Fruit fly (Drosophila melanogaster) whole organism, embryonic: ENCODE data around the gene wuho.

Experiments
- Atf-2 ChIP-seq: fragments of 200-800 bp; sonication (Bioruptor generic); optimal IDR thresholded peaks from 2 replicates; lab custom pipeline; 2016; ENCODE audit warnings: missing biosample characterization, missing genetic modification characterization
- CG10209 ChIP-seq: fragments of 200-800 bp; sonication (Bioruptor generic); optimal IDR thresholded peaks from 3 replicates; lab custom pipeline; 2017; ENCODE audit warnings: missing biosample characterization, mild to moderate bottlenecking, missing genetic modification characterization, missing genetic modification reagents
- CG1024 ChIP-seq: fragments of 200-800 bp; sonication (Bioruptor generic); IDR thresholded peaks from 2 replicates; pipeline ENCODE4 v1.3.6; 2022; ENCODE audit warnings: missing biosample characterization, missing genetic modification characterization
- CG10654 ChIP-seq: fragments of 200-800 bp; sonication (Bioruptor generic); optimal IDR thresholded peaks from 2 replicates; lab custom pipeline; 2016; ENCODE audit warnings: missing biosample characterization, missing genetic modification characterization
- CG11695 ChIP-seq: fragments of 200-800 bp; sonication (Bioruptor generic); IDR thresholded peaks from 3 replicates; pipeline ENCODE4 v1.3.6; 2022; ENCODE audit warnings: missing biosample characterization, missing genetic modification characterization
- CG16813 ChIP-seq: fragments of 200-800 bp; sonication (Bioruptor generic); IDR thresholded peaks from 3 replicates; pipeline ENCODE4 v1.3.6; 2022; ENCODE audit warnings: missing biosample characterization, missing genetic modification characterization; ENCODE audit not compliant: partially characterized antibody
- CG17186 ChIP-seq: fragments of 200-800 bp; sonication (Bioruptor generic); optimal IDR thresholded peaks from 3 replicates; lab custom pipeline; 2017; ENCODE audit warnings: missing biosample characterization, missing genetic modification reagents, missing genetic modification characterization
- CG17328 ChIP-seq: fragments of 200-800 bp; sonication (Bioruptor generic); IDR thresholded peaks from 2 replicates; pipeline ENCODE4 v1.3.6; 2022; ENCODE audit warnings: missing biosample characterization, missing genetic modification characterization
- CG17612 ChIP-seq: fragments of 200-800 bp; sonication (Bioruptor generic); IDR thresholded peaks from 2 replicates; pipeline ENCODE4 v1.3.6; 2022; ENCODE audit warnings: missing biosample characterization, missing genetic modification characterization
- CG18476 ChIP-seq: fragments of 200-800 bp; sonication (Bioruptor generic); optimal IDR thresholded peaks from 2 replicates; lab custom pipeline; 2016; ENCODE audit warnings: missing biosample characterization, mild to moderate bottlenecking, missing genetic modification characterization
- CG31388 ChIP-seq: fragments of 200-800 bp; sonication (Bioruptor generic); optimal IDR thresholded peaks from 2 replicates; lab custom pipeline; 2016; ENCODE audit warnings: missing biosample characterization, missing genetic modification characterization
- CG3995 ChIP-seq: fragments of 200-800 bp; sonication (Bioruptor generic); optimal IDR thresholded peaks from 3 replicates; lab custom pipeline; 2016; ENCODE audit warnings: missing biosample characterization, missing genetic modification characterization
- CG4424 ChIP-seq: fragments of 200-800 bp; sonication (Bioruptor generic); optimal IDR thresholded peaks from 3 replicates; lab custom pipeline; 2016; ENCODE audit warnings: missing biosample characterization, missing genetic modification characterization
- CG7963 ChIP-seq: fragments of 200-800 bp; sonication (Bioruptor generic); IDR thresholded peaks from 3 replicates; pipeline ENCODE4 v1.3.6; 2022; ENCODE audit warnings: missing biosample characterization, missing genetic modification characterization; ENCODE audit not compliant: partially characterized antibody
- CG8290 ChIP-seq, 3 experiments: fragments of 200-800 bp; sonication (Bioruptor generic); optimal IDR thresholded peaks; 2 replicates each; lab custom pipeline; 2016 to 2019; ENCODE audit warnings: missing biosample characterization in 3 of 3, missing genetic modification characterization in 3 of 3, mild to moderate bottlenecking in 2 of 3, moderate library complexity in 1 of 3
- CG8359 ChIP-seq: fragments of 200-800 bp; sonication (Bioruptor generic); optimal IDR thresholded peaks from 2 replicates; lab custom pipeline; 2017; ENCODE audit warnings: missing biosample characterization, mild to moderate bottlenecking, missing genetic modification characterization, borderline replicate concordance
- CG8924 ChIP-seq: fragments of 200-800 bp; optimal IDR thresholded peaks from 3 replicates; lab custom pipeline; 2019; ENCODE audit warnings: missing biosample characterization, mild to moderate bottlenecking, missing genetic modification characterization, moderate library complexity
- CHES-1-like ChIP-seq: fragments of 200-800 bp; sonication (Bioruptor generic); optimal IDR thresholded peaks from 2 replicates; lab custom pipeline; 2016; ENCODE audit warnings: missing biosample characterization, missing genetic modification characterization
- CrebB ChIP-seq: fragments of 200-800 bp; sonication (Bioruptor generic); optimal IDR thresholded peaks from 3 replicates; lab custom pipeline; 2018; ENCODE audit warnings: missing biosample characterization, mild to moderate bottlenecking, missing genetic modification characterization
- Deaf1 ChIP-seq: fragments of 200-800 bp; optimal IDR thresholded peaks from 3 replicates; lab custom pipeline; 2019; ENCODE audit warnings: missing biosample characterization, mild to moderate bottlenecking, missing genetic modification characterization, moderate library complexity
- Elba2 ChIP-seq: fragments of 200-800 bp; sonication (Bioruptor generic); optimal IDR thresholded peaks from 3 replicates; lab custom pipeline; 2016; ENCODE audit warnings: missing biosample characterization, missing genetic modification characterization
- Ets65A ChIP-seq: fragments of 200-800 bp; sonication (Bioruptor generic); peaks from one replicate; lab custom pipeline; 2016; ENCODE audit warnings: missing biosample characterization, missing genetic modification characterization
- GATAe ChIP-seq: fragments of 200-800 bp; sonication (Bioruptor generic); conservative IDR thresholded peaks from 2 replicates; pipeline ENCODE4 v1.3.6; 2022; ENCODE audit warnings: missing biosample characterization, missing genetic modification characterization
- Hmr ChIP-seq: fragments of 200-800 bp; sonication (Bioruptor generic); optimal IDR thresholded peaks from 3 replicates; lab custom pipeline; 2017; ENCODE audit warnings: mild to moderate bottlenecking, missing biosample characterization, missing genetic modification reagents, missing genetic modification characterization
- Hr39 ChIP-seq: fragments of >200 bp; optimal IDR thresholded peaks from 2 replicates; lab custom pipeline; 2017
- Hr78 ChIP-seq, 2 experiments: fragments of 200-800 bp in 1 of 2; fragments of >200 bp in 1 of 2; sonication (Bioruptor generic) in 1 of 2; optimal IDR thresholded peaks; 2 replicates each; lab custom pipeline; 2017 to 2019; ENCODE audit warnings: missing biosample characterization in 2 of 2, missing genetic modification characterization in 2 of 2, mild to moderate bottlenecking in 1 of 2, moderate library complexity in 1 of 2
- MBD-R2 ChIP-seq: fragments of 200-800 bp; sonication (Bioruptor generic); IDR thresholded peaks from 2 replicates; pipeline ENCODE4 v1.3.6; 2022; ENCODE audit warnings: missing biosample characterization, missing genetic modification characterization
- ash1 ChIP-seq: fragments of 200-800 bp; sonication (Bioruptor generic); optimal IDR thresholded peaks from 2 replicates; lab custom pipeline; 2018; ENCODE audit warnings: missing biosample characterization, mild to moderate bottlenecking, missing genetic modification characterization
- ato ChIP-seq: fragments of 200-800 bp; sonication (Bioruptor generic); IDR thresholded peaks from 2 replicates; pipeline ENCODE4 v1.3.6; 2022; ENCODE audit warnings: missing biosample characterization, missing genetic modification characterization; ENCODE audit not compliant: partially characterized antibody
- bbx ChIP-seq: fragments of 200-800 bp; sonication (Bioruptor generic); IDR thresholded peaks from 2 replicates; pipeline ENCODE4 v1.3.6; 2022; ENCODE audit warnings: missing biosample characterization, missing genetic modification characterization; ENCODE audit not compliant: partially characterized antibody
- bigmax ChIP-seq: fragments of 200-800 bp; sonication (Bioruptor generic); optimal IDR thresholded peaks from 2 replicates; lab custom pipeline; 2018; ENCODE audit warnings: missing biosample characterization, mild to moderate bottlenecking, missing genetic modification characterization
- chm ChIP-seq: fragments of 200-800 bp; sonication (Bioruptor generic); IDR thresholded peaks from 2 replicates; pipeline ENCODE4 v1.3.6; 2022; ENCODE audit warnings: missing biosample characterization, missing genetic modification characterization
- crp ChIP-seq, 2 experiments: fragments of 200-800 bp; sonication (Bioruptor generic); optimal IDR thresholded peaks; 2 replicates in 1 of 2; 3 replicates in 1 of 2; lab custom pipeline; 2017; ENCODE audit warnings: missing biosample characterization in 2 of 2, missing genetic modification characterization in 2 of 2, mild to moderate bottlenecking in 1 of 2, moderate library complexity in 1 of 2
- cwo ChIP-seq: fragments of 200-800 bp; sonication (Bioruptor generic); optimal IDR thresholded peaks from 3 replicates; lab custom pipeline; 2017; ENCODE audit warnings: missing biosample characterization, missing genetic modification characterization, mild to moderate bottlenecking, moderate library complexity, missing genetic modification reagents
- da ChIP-seq: fragments of 200-800 bp; sonication (Bioruptor generic); optimal IDR thresholded peaks from 2 replicates; lab custom pipeline; 2016; ENCODE audit warnings: missing biosample characterization, missing genetic modification characterization
- dm ChIP-seq: fragments of 200-800 bp; sonication (Bioruptor generic); optimal IDR thresholded peaks from 3 replicates; lab custom pipeline; 2016; ENCODE audit warnings: missing biosample characterization, missing genetic modification characterization
- gcm2 ChIP-seq: fragments of 200-800 bp; sonication (Bioruptor generic); optimal IDR thresholded peaks from 2 replicates; lab custom pipeline; 2016; ENCODE audit warnings: missing biosample characterization, missing genetic modification characterization
- gfzf ChIP-seq: fragments of 200-800 bp; sonication (Bioruptor generic); optimal IDR thresholded peaks from 2 replicates; lab custom pipeline; 2016; ENCODE audit warnings: missing biosample characterization, mild to moderate bottlenecking, missing genetic modification characterization, moderate library complexity
- knrl ChIP-seq: fragments of 200-800 bp; sonication (Bioruptor generic); IDR thresholded peaks from 3 replicates; pipeline ENCODE4 v1.3.6; 2022; ENCODE audit warnings: missing biosample characterization, missing genetic modification characterization; ENCODE audit not compliant: partially characterized antibody
- nau ChIP-seq: fragments of 200-800 bp; sonication (Bioruptor generic); optimal IDR thresholded peaks from 3 replicates; lab custom pipeline; 2017; ENCODE audit warnings: missing biosample characterization, mild to moderate bottlenecking, missing genetic modification characterization, missing genetic modification reagents
- p53 ChIP-seq: fragments of 200-800 bp; sonication (Bioruptor generic); optimal IDR thresholded peaks from 2 replicates; lab custom pipeline; 2016; ENCODE audit warnings: missing biosample characterization, missing genetic modification characterization
- pzg ChIP-seq: fragments of 200-800 bp; sonication (Bioruptor generic); optimal IDR thresholded peaks from 3 replicates; lab custom pipeline; 2018; ENCODE audit warnings: missing biosample characterization, mild to moderate bottlenecking, missing genetic modification characterization, moderate library complexity
- repo ChIP-seq: fragments of 200-800 bp; sonication (Bioruptor generic); optimal IDR thresholded peaks from 2 replicates; lab custom pipeline; 2016; ENCODE audit warnings: missing biosample characterization, missing genetic modification characterization
- shn ChIP-seq: fragments of 200-800 bp; sonication (Bioruptor generic); optimal IDR thresholded peaks from 3 replicates; lab custom pipeline; 2016; ENCODE audit warnings: missing biosample characterization, missing genetic modification characterization
- sim ChIP-seq: fragments of 200-800 bp; sonication (Bioruptor generic); IDR thresholded peaks from 2 replicates; pipeline ENCODE4 v1.3.6; 2022; ENCODE audit warnings: missing biosample characterization, missing genetic modification characterization
- stwl ChIP-seq: fragments of 200-800 bp; sonication (Bioruptor generic); optimal IDR thresholded peaks from 3 replicates; lab custom pipeline; 2018; ENCODE audit warnings: missing biosample characterization, mild to moderate bottlenecking, missing genetic modification characterization, moderate library complexity
- tgo ChIP-seq: fragments of 200-800 bp; sonication (Bioruptor generic); IDR thresholded peaks from 3 replicates; pipeline ENCODE4 v1.3.6; 2022; ENCODE audit warnings: missing biosample characterization, missing genetic modification characterization
- tin ChIP-seq: fragments of 200-800 bp; sonication (Bioruptor generic); optimal IDR thresholded peaks from 3 replicates; lab custom pipeline; 2016; ENCODE audit warnings: missing biosample characterization, missing genetic modification characterization
- tll ChIP-seq, 2 experiments: fragments of 200-800 bp in 1 of 2; fragments of >200 bp in 1 of 2; sonication (Bioruptor generic) in 1 of 2; optimal IDR thresholded peaks; 2 replicates each; lab custom pipeline; 2017 to 2019; ENCODE audit warnings: missing biosample characterization in 2 of 2, missing genetic modification characterization in 2 of 2, mild to moderate bottlenecking in 1 of 2, moderate library complexity in 1 of 2
- twi ChIP-seq: fragments of 200-800 bp; optimal IDR thresholded peaks from 2 replicates; lab custom pipeline; 2019; ENCODE audit warnings: missing biosample characterization, mild to moderate bottlenecking, missing genetic modification characterization, moderate library complexity

wuho gene

dm6 chrX:6287842-6288241, at the start of gene wuho, which contains the start of gene Top3beta (continued):
- peak; percentile 71 for TF ChIP-seq p53 (GFP tag; lab: Kevin White, UChicago)
- TF ChIP-seq shn: peak; percentile 6
- TF ChIP-seq CG16813: peak; percentile 62; the same call in 2 of the 3 replicates
- TF ChIP-seq CG8924 (tag; lab: Kevin White, UChicago): peak; percentile 58
- peak; percentile 59 for TF ChIP-seq CG3995 (GFP tag; lab: Kevin White, UChicago)
- TF ChIP-seq tgo (GFP tag; lab: Robert Waterston, UW): no peak
- no peak for TF ChIP-seq tll (GFP tag; optimal IDR thresholded peaks at IDR 0.05; lab: Kevin White, UChicago)
- peak; percentile 28 for TF ChIP-seq tin (GFP tag; lab: Kevin White, UChicago)
- TF ChIP-seq Hmr (GFP tag; lab: Kevin White, UChicago): peak; percentile 75
- TF ChIP-seq CG17186 (GFP tag; lab: Kevin White, UChicago): peak; percentile 85
- peak; percentile 7 for TF ChIP-seq repo (GFP tag; lab: Kevin White, UChicago)
- TF ChIP-seq bigmax (GFP tag; lab: Kevin White, UChicago): peak; percentile 44
- TF ChIP-seq sim (GFP tag; lab: Robert Waterston, UW): no peak
- TF ChIP-seq CG17612 (GFP tag; lab: Robert Waterston, UW): no peak
- TF ChIP-seq gcm2 (GFP tag; lab: Kevin White, UChicago): peak; percentile 20
- TF ChIP-seq CG10209: peak; percentile 44
- no peak for TF ChIP-seq CG8359 (GFP tag; lab: Kevin White, UChicago)
- peak; percentile 74 for TF ChIP-seq CHES-1-like (GFP tag; lab: Kevin White, UChicago)
- peak; percentile 45 for TF ChIP-seq CG8290 (GFP tag; optimal IDR thresholded peaks at IDR 0.05; lab: Kevin White, UChicago)
- peak; percentile 2 to 90 for TF ChIP-seq CG8290 (tag; optimal IDR thresholded peaks at IDR 0.05; lab: Kevin White, UChicago)
- TF ChIP-seq knrl (GFP tag; lab: Robert Waterston, UW): peak; percentile 59
- TF ChIP-seq cwo: no peak
- peak; percentile 65 for TF ChIP-seq Deaf1 (tag; lab: Kevin White, UChicago)
- TF ChIP-seq Hr39 (lab: Kevin White, UChicago): no peak
- TF ChIP-seq gfzf (GFP tag; lab: Kevin White, UChicago): peak; percentile 99
- no peak for TF ChIP-seq CG7963 (GFP tag; lab: Robert Waterston, UW)
- TF ChIP-seq CG31388 (GFP tag; lab: Kevin White, UChicago): no peak
- no peak for TF ChIP-seq nau (GFP tag; lab: Kevin White, UChicago)
- TF ChIP-seq GATAe (GFP tag; lab: Robert Waterston, UW): no peak
- peak; percentile 40; the same call in 1 of the 2 replicates for TF ChIP-seq ato (GFP tag; lab: Robert Waterston, UW)
- TF ChIP-seq pzg (GFP tag; lab: Kevin White, UChicago): peak; percentile 100
- peak; percentile 28; the same call in 1 of the 2 replicates for TF ChIP-seq chm (GFP tag; lab: Robert Waterston, UW)
- peak; percentile 62 for TF ChIP-seq ash1
- TF ChIP-seq CG18476: no peak
- TF ChIP-seq CG4424 (GFP tag; lab: Kevin White, UChicago): peak; percentile 6
- no peak for TF ChIP-seq CG11695 (GFP tag; lab: Robert Waterston, UW)
- TF ChIP-seq Ets65A (GFP tag; lab: Kevin White, UChicago): peak; percentile 90
- peak; percentile 98 for TF ChIP-seq MBD-R2 (GFP tag; lab: Robert Waterston, UW)
- TF ChIP-seq CG10654 (GFP tag; lab: Kevin White, UChicago): peak; percentile 16
- TF ChIP-seq crp (GFP tag; optimal IDR thresholded peaks at IDR 0.05; lab: Kevin White, UChicago): peak in 1 of 2 experiments; percentile 44
- no peak for TF ChIP-seq da
- no peak for TF ChIP-seq CG17328 (GFP tag; lab: Robert Waterston, UW)
- TF ChIP-seq bbx (GFP tag; lab: Robert Waterston, UW): peak; percentile 79
- no peak for TF ChIP-seq Hr78 (GFP tag; optimal IDR thresholded peaks at IDR 0.05; lab: Kevin White, UChicago)
- peak; percentile 79 for TF ChIP-seq dm (GFP tag; lab: Kevin White, UChicago)
- no peak for TF ChIP-seq CG1024 (GFP tag; lab: Robert Waterston, UW)
- TF ChIP-seq Elba2 (GFP tag; lab: Kevin White, UChicago): peak; percentile 23
- TF ChIP-seq Atf-2 (GFP tag; lab: Kevin White, UChicago): peak; percentile 13
- TF ChIP-seq stwl (tag; lab: Kevin White, UChicago): peak; percentile 94
- TF ChIP-seq twi (tag; lab: Kevin White, UChicago): peak; percentile 23
- peak; percentile 41 for TF ChIP-seq CrebB (tag; lab: Kevin White, UChicago)
